Fruit fly (Drosophila melanogaster) whole organism: ENCODE data around the gene CG42713.

Source experiments
- CG8478 ChIP-seq: fragments of >200 bp; optimal IDR thresholded peaks from 2 replicates; lab custom pipeline; 2018; ENCODE audit warnings: inconsistent platforms
- Dll ChIP-seq: fragments of >200 bp; optimal IDR thresholded peaks from 2 replicates; lab custom pipeline; 2017
- EcR ChIP-seq, 2 experiments: fragments of >200 bp; optimal IDR thresholded peaks; 2 replicates each; lab custom pipeline; 2017; ENCODE audit warnings: missing biosample characterization in 2 of 2, missing genetic modification characterization in 2 of 2, missing genetic modification reagents in 2 of 2
- pan ChIP-seq: fragments of >200 bp; optimal IDR thresholded peaks from 2 replicates; lab custom pipeline; 2017
- psq ChIP-seq: fragments of >200 bp; optimal IDR thresholded peaks from 2 replicates; lab custom pipeline; 2017
- usp ChIP-seq: fragments of >200 bp; optimal IDR thresholded peaks from 2 replicates; lab custom pipeline; 2017; ENCODE audit warnings: missing biosample characterization, missing genetic modification characterization, mixed read lengths

CG42713 gene

DNA sequence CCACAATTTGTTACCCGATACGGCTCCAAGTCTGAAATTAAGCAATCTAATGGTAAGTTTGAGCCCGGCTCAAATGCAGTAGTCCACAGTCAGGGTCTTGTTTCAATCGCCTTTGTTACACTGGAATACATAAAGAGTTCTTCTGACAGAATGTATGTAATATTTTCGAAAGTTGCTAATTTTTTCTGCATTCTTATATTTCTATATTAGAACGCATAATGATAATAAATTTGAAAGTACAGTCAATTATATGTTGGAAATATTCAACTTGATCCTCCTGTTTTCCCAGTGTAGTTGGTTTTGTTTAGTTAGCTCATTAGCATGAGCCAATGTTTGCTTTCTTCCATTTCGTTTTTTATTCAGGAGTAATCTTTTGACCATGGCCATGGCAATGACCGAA, 32.2 kb downstream of the CG42713 start:
- TF ChIP-seq pan (lab: Kevin White, UChicago) (no peak), usp (GFP tag; lab: Kevin White, UChicago) (no peak), EcR (GFP tag; optimal IDR thresholded peaks at IDR 0.05; lab: Kevin White, UChicago) (no peak), psq (lab: Kevin White, UChicago) (no peak), Dll (lab: Kevin White, UChicago) (no peak), CG8478 (lab: Kevin White, UChicago) (no peak)

DNA sequence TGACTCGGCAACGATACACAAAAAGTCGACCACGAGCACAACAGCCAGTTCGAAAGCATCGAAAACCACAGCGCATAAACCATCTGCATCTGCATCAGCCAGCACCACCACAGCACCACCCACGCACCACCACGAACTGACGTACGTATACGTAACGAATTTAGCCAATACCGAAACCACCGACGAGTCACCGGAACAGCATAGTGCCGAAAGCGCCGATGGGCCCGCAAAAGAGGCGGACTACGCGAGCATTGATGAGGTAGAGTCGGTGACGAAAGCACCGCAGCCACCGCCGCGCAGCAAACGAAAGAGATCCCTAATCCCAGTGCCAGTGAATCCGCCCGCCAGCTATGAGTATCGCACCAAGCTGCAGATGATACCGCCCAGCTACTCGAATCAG, 39.9 kb downstream of the CG42713 start:
- TF ChIP-seq psq (lab: Kevin White, UChicago) (no peak), CG8478 (lab: Kevin White, UChicago) (no peak), EcR (GFP tag; optimal IDR thresholded peaks at IDR 0.05; lab: Kevin White, UChicago) (no peak), usp (GFP tag; lab: Kevin White, UChicago) (no peak), pan (lab: Kevin White, UChicago) (no peak), Dll (lab: Kevin White, UChicago) (no peak)

DNA sequence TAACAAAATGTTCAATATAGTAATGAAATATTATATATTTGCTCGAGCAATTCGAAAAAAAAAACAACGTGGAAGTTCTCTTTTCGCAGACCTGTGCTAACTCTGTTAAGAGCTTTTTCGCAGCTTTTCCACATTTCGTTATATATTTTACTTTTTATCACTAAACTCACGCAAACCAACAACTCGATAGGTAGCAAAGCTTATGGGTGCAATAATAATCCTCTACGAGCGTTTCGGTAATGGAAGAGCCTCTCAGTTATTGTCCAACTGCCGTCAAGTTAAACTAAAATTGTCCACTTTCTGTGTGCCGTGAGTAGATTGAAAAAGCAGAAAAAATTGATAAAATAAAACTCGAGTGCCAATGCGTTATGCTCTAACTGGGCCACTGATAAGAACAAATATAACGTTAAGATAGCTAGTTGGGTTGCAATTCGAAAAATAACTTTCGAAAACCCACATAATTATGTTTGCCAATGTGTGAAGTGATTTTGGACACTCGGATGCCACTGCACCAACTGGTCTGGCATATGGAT, 42.5 kb downstream of the CG42713 start, which contains the start of gene Tsp29Fa:
TSS of gene Tsp29Fa (plus strand) at position 253 of the 533 bp plus-strand sequence.
- TF ChIP-seq CG8478 (lab: Kevin White, UChicago) (no peak), Dll (lab: Kevin White, UChicago) (no peak), EcR (GFP tag; optimal IDR thresholded peaks at IDR 0.05; lab: Kevin White, UChicago) (no peak), pan (lab: Kevin White, UChicago) (no peak), usp (GFP tag; lab: Kevin White, UChicago) (no peak), psq (lab: Kevin White, UChicago) (no peak)

DNA sequence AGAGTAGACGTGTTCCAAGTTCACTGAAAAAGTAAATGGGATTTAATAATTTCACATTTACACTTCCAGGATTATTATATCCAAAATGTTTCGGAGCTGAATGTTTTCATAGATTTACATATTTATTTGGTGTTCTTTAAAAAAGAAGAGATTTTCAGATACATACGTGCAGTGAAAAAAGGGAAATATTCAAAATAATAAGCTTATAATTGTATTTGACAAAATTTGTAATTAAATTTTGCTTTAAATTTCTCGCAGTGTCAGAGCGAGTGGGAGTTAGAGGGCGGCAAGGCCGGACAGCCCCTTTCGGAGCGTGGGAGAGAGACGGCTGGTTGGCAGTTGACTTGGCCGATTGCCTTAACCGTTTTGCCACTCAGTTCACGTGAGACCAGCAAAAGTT, 45.8 kb downstream of the CG42713 start, which contains the start of gene Tsp29Fb:
TSS of gene Tsp29Fb (plus strand) at position 388 of the 400 bp plus-strand sequence.
- TF ChIP-seq pan (lab: Kevin White, UChicago) (no peak), EcR (GFP tag; optimal IDR thresholded peaks at IDR 0.05; lab: Kevin White, UChicago) (no peak), psq (lab: Kevin White, UChicago) (no peak), Dll (lab: Kevin White, UChicago) (no peak), CG8478 (lab: Kevin White, UChicago) (no peak), usp (GFP tag; lab: Kevin White, UChicago) (no peak)

DNA sequence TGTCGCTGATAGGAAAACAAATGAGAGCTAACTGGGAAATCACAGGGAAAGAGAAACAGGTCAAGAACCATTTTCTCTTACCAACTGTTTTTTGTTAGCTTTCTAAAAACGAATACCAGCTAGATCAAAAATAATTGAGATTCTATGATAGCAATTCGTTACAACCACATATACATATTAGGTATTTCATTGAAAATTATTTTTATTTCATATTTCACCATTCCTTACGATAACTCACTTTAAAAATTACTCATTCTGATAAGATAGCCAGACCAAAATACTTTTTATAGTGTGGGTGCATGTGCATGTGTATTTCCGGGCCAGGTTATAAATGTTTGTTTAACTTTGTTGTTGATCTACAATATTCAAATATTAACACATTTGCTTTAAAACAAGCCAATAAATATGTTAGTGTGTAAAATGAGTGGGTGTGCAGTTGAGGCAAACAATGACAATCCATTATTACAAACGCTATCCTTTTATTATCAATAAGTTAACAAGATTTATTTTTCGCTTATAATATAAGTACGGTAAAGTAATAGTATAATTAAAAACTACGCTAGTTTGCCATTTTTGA, 46.7 kb downstream of the CG42713 start:
- TF ChIP-seq EcR (GFP tag; optimal IDR thresholded peaks at IDR 0.05; lab: Kevin White, UChicago) (no peak), usp (GFP tag; lab: Kevin White, UChicago) (no peak), pan (lab: Kevin White, UChicago) (no peak)

DNA sequence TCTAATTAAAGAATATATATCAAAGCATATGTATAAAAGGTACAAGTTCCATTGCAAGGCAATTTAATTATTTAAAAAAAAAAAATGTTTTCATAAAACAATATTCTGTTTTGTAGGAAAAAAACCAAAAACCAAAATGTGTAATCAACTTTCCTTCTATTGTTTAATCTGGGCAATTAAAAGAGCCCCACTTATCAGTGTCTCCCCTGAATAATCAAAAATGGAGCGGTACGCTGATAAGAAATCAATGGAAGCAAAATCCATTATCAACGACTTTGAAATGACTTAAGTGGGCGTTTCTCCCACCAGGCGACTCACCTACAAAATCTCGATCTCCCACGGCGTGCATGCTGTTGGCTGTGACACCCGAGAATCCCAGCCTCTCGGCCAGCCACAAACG, 49.4 kb downstream of the CG42713 start:
- no peak for TF ChIP-seq pan (lab: Kevin White, UChicago)
- no peak for TF ChIP-seq psq (lab: Kevin White, UChicago)
- TF ChIP-seq CG8478 (lab: Kevin White, UChicago): no peak
- TF ChIP-seq Dll (lab: Kevin White, UChicago): no peak
- no peak for TF ChIP-seq usp (GFP tag; lab: Kevin White, UChicago)
- TF ChIP-seq EcR (GFP tag; optimal IDR thresholded peaks at IDR 0.05; lab: Kevin White, UChicago): no peak
